Fruit fly (Drosophila melanogaster): ENCODE results near the gene Ir62a.
A peak's percentile ranks its signal among the peaks of the same experiment; 100 is the strongest.

Ir62a gene

DNA sequence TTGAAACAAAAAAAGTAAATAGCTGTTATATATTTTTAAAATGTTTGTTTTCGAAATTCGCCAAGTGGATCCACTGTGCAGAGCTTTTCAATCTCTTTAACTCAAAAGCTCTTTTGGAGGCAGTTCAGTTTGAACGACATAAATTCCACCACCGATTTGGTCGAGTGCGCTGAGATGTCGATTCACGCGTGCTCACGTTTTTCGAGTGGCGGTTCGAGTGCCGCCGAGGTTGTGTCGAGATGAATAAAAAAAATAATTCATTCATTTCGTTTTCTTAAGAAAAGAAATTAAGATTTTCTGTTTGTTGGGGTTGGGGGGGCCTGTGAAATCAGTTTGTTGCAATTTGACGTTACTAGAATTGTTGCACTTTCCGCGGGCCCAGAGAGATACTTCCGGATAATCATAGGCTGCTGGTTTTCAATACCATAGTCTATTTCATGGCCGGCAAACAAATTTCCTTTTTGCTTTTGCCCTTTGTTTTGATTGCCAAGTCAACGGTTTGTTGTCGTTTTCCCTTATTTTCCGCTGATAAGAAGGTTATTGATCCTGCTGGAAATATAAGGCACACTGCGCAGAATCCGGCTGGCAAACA, 42.4 kb downstream of the Ir62a start (continued):
- TF ChIP-seq CG12659 (GFP tag; optimal IDR thresholded peaks at IDR 0.05) (no peak), CG15479 (GFP tag; optimal IDR thresholded peaks at IDR 0.05) (no peak), CG17186 (GFP tag; optimal IDR thresholded peaks at IDR 0.05) (no peak), bsh (GFP tag; optimal IDR thresholded peaks at IDR 0.05) (no peak), Sin3A (optimal IDR thresholded peaks at IDR 0.05) (no peak), Dad (GFP tag; optimal IDR thresholded peaks at IDR 0.05) (no peak), yki (optimal IDR thresholded peaks at IDR 0.05) (no peak), tio (GFP tag; optimal IDR thresholded peaks at IDR 0.05) (no peak), cato (GFP tag; optimal IDR thresholded peaks at IDR 0.05; ENCODE audit: borderline replicate concordance) (no peak), Atf-2 (GFP tag; optimal IDR thresholded peaks at IDR 0.05) (no peak), CG6813 (GFP tag; optimal IDR thresholded peaks at IDR 0.05) (peak; percentile 13), hbn (GFP tag; IDR thresholded peaks at IDR 0.05; ENCODE audit: partially characterized antibody) (peak; percentile 59), Ets97D (GFP tag; optimal IDR thresholded peaks at IDR 0.05) (no peak), insv (GFP tag; optimal IDR thresholded peaks at IDR 0.05) (no peak), CG6854 (GFP tag; optimal IDR thresholded peaks at IDR 0.05) (peak; percentile 19), klu (GFP tag; IDR thresholded peaks at IDR 0.05) (no peak), Hr51 (GFP tag; optimal IDR thresholded peaks at IDR 0.05) (no peak), CG14441 (GFP tag; IDR thresholded peaks at IDR 0.05) (no peak), dimm (GFP tag; IDR thresholded peaks at IDR 0.05) (no peak), CG10209 (GFP tag; optimal IDR thresholded peaks at IDR 0.05) (no peak), Sox102F (GFP tag; optimal IDR thresholded peaks at IDR 0.05) (no peak), HmgZ (tag; optimal IDR thresholded peaks at IDR 0.05) (no peak), zf30C (GFP tag; optimal IDR thresholded peaks at IDR 0.05) (no peak), CG34422 (GFP tag; IDR thresholded peaks at IDR 0.05) (no peak), CG14667 (GFP tag; IDR thresholded peaks at IDR 0.05) (no peak), Drgx (GFP tag; IDR thresholded peaks at IDR 0.05) (no peak), mirr (GFP tag; optimal IDR thresholded peaks at IDR 0.05) (no peak), CG17829 (tag; optimal IDR thresholded peaks at IDR 0.05) (no peak), ewg (GFP tag; optimal IDR thresholded peaks at IDR 0.05) (no peak), CG7745 (tag; optimal IDR thresholded peaks at IDR 0.05) (no peak), cwo (GFP tag; optimal IDR thresholded peaks at IDR 0.05) (peak; percentile 2), Myb (GFP tag; optimal IDR thresholded peaks at IDR 0.05) (no peak), CG2116 (GFP tag; optimal IDR thresholded peaks at IDR 0.05) (no peak), lilli (GFP tag; optimal IDR thresholded peaks at IDR 0.05) (no peak), TFAM (GFP tag; optimal IDR thresholded peaks at IDR 0.05) (no peak), nom (GFP tag; optimal IDR thresholded peaks at IDR 0.05) (peak; percentile 17), Fer1 (GFP tag; optimal IDR thresholded peaks at IDR 0.05) (no peak), ato (GFP tag; IDR thresholded peaks at IDR 0.05; ENCODE audit: partially characterized antibody) (peak; percentile 76), B-H2 (GFP tag; optimal IDR thresholded peaks at IDR 0.05) (no peak), sug (tag; optimal IDR thresholded peaks at IDR 0.05) (peak; percentile 76), CG4360 (GFP tag; IDR thresholded peaks at IDR 0.05) (no peak), ac (GFP tag; optimal IDR thresholded peaks at IDR 0.05) (no peak), CG6689 (GFP tag; IDR thresholded peaks at IDR 0.05) (no peak), CG6765 (GFP tag; optimal IDR thresholded peaks at IDR 0.05) (no peak), CG4282 (GFP tag; optimal IDR thresholded peaks at IDR 0.05) (no peak), so (GFP tag; IDR thresholded peaks at IDR 0.05) (peak; percentile 46; the same call in 2 of the 3 replicates), nau (GFP tag; optimal IDR thresholded peaks at IDR 0.05) (no peak), nerfin-2 (GFP tag; IDR thresholded peaks at IDR 0.05; ENCODE audit: partially characterized antibody) (peak; percentile 78), CG2120 (GFP tag; optimal IDR thresholded peaks at IDR 0.05) (peak; percentile 1), kay (GFP tag; optimal IDR thresholded peaks at IDR 0.05) (no peak)
